Fruit fly (Drosophila melanogaster) whole organism, adult: ENCODE measurements around the gene CG7290.

ENCODE experiments used
- CG11617 ChIP-seq: fragments of 200-800 bp; sonication (Bioruptor generic); optimal IDR thresholded peaks from 2 replicates; lab custom pipeline; 2017; ENCODE audit warnings: mild to moderate bottlenecking, missing biosample characterization, missing genetic modification reagents, missing genetic modification characterization
- CG12768 ChIP-seq: fragments of 200-800 bp; sonication (Bioruptor generic); optimal IDR thresholded peaks from 2 replicates; lab custom pipeline; 2017; ENCODE audit warnings: missing biosample characterization, missing genetic modification characterization, mild to moderate bottlenecking, moderate library complexity, missing genetic modification reagents
- CG14711 ChIP-seq: fragments of 200-800 bp; sonication (Bioruptor generic); optimal IDR thresholded peaks from 2 replicates; lab custom pipeline; 2018; ENCODE audit warnings: missing biosample characterization, mild to moderate bottlenecking, missing genetic modification characterization, moderate library complexity
- CG1620 ChIP-seq: fragments of 200-800 bp; sonication (Bioruptor generic); optimal IDR thresholded peaks from 2 replicates; lab custom pipeline; 2016; ENCODE audit warnings: missing biosample characterization, missing genetic modification characterization
- CG33017 ChIP-seq: fragments of 200-800 bp; sonication (Bioruptor generic); optimal IDR thresholded peaks from 2 replicates; lab custom pipeline; 2018; ENCODE audit warnings: missing biosample characterization, mild to moderate bottlenecking, missing genetic modification characterization, moderate library complexity
- CG5204 ChIP-seq: fragments of 200-800 bp; sonication (Bioruptor generic); optimal IDR thresholded peaks from 2 replicates; lab custom pipeline; 2016; ENCODE audit warnings: missing biosample characterization, missing genetic modification characterization
- CG7045 ChIP-seq: fragments of 200-800 bp; sonication (Bioruptor generic); optimal IDR thresholded peaks from 2 replicates; lab custom pipeline; 2017; ENCODE audit warnings: missing biosample characterization, mild to moderate bottlenecking, missing genetic modification characterization
- CG7101 ChIP-seq: fragments of 200-800 bp; sonication (Bioruptor generic); optimal IDR thresholded peaks from 2 replicates; lab custom pipeline; 2018; ENCODE audit warnings: missing biosample characterization, mild to moderate bottlenecking, missing genetic modification characterization, moderate library complexity
- Crg-1 ChIP-seq: fragments of 200-800 bp; sonication (Bioruptor generic); optimal IDR thresholded peaks from 2 replicates; lab custom pipeline; 2016; ENCODE audit warnings: missing biosample characterization, missing genetic modification characterization
- Hr96 ChIP-seq: fragments of 200-800 bp; sonication (Bioruptor generic); optimal IDR thresholded peaks from 2 replicates; lab custom pipeline; 2016; ENCODE audit warnings: missing biosample characterization, missing genetic modification characterization
- Mnt ChIP-seq: fragments of 200-800 bp; sonication (Bioruptor generic); optimal IDR thresholded peaks from 2 replicates; lab custom pipeline; 2016; ENCODE audit warnings: missing biosample characterization, mild to moderate bottlenecking, missing genetic modification characterization
- bab1 ChIP-seq: fragments of 200-800 bp; sonication (Bioruptor generic); optimal IDR thresholded peaks from 3 replicates; lab custom pipeline; 2019; ENCODE audit warnings: missing biosample characterization, mild to moderate bottlenecking, missing genetic modification characterization, moderate library complexity
- cic ChIP-seq: fragments of 200-800 bp; sonication (Bioruptor generic); optimal IDR thresholded peaks from 2 replicates; lab custom pipeline; 2017; ENCODE audit warnings: missing biosample characterization, mild to moderate bottlenecking, missing genetic modification characterization, moderate library complexity
- cnc ChIP-seq, 2 experiments: fragments of >200 bp; optimal IDR thresholded peaks; 2 replicates each; lab custom pipeline; 2017
- kay ChIP-seq: fragments of 200-800 bp; sonication (Bioruptor generic); peaks from one replicate; lab custom pipeline; 2016; ENCODE audit warnings: missing biosample characterization, missing genetic modification characterization, borderline replicate concordance
- ovo ChIP-seq: fragments of 200-800 bp; sonication (Bioruptor generic); optimal IDR thresholded peaks from 2 replicates; lab custom pipeline; 2016; ENCODE audit warnings: missing biosample characterization, missing genetic modification characterization
- pad ChIP-seq: fragments of 200-800 bp; sonication (Bioruptor generic); optimal IDR thresholded peaks from 3 replicates; lab custom pipeline; 2017; ENCODE audit warnings: missing biosample characterization, missing genetic modification characterization, mild to moderate bottlenecking, moderate library complexity, missing genetic modification reagents
- tj ChIP-seq: fragments of 200-800 bp; sonication (Bioruptor generic); optimal IDR thresholded peaks from 3 replicates; lab custom pipeline; 2017; ENCODE audit warnings: missing biosample characterization, mild to moderate bottlenecking, missing genetic modification characterization, moderate library complexity
- toe ChIP-seq: fragments of 200-800 bp; sonication (Bioruptor generic); optimal IDR thresholded peaks from 2 replicates; lab custom pipeline; 2016; ENCODE audit warnings: missing biosample characterization, missing genetic modification characterization

CG7290 gene

dm6 chr3L:20197698-20198097, 8.1 kb downstream of the CG7290 start:
- peak; percentile 69 for TF ChIP-seq tj
- no peak for TF ChIP-seq ovo (GFP tag; lab: Kevin White, UChicago)
- peak; percentile 61 for TF ChIP-seq kay

- TF ChIP-seq kay (no peak), pad (GFP tag; lab: Kevin White, UChicago) (no peak), CG11617 (GFP tag; lab: Kevin White, UChicago) (no peak), CG5204 (no peak)
Measured at dm6 chr3L:20197213-20197612, 8.6 kb downstream of the CG7290 start.

dm6 chr3L:20196321-20196720, 9.5 kb downstream of the CG7290 start:
- TF ChIP-seq CG7101 (tag; lab: Kevin White, UChicago) (no peak), bab1 (GFP tag; lab: Kevin White, UChicago) (no peak), tj (no peak), CG14711 (tag; lab: Kevin White, UChicago) (no peak), cnc (optimal IDR thresholded peaks at IDR 0.05; lab: Kevin White, UChicago) (no peak), CG33017 (tag; lab: Kevin White, UChicago) (no peak)

- peak; percentile 21 for TF ChIP-seq CG5204
- peak; percentile 21 for TF ChIP-seq CG14711 (tag; lab: Kevin White, UChicago)
- TF ChIP-seq Hr96 (GFP tag; lab: Kevin White, UChicago): no peak
- peak; percentile 13 for TF ChIP-seq CG7101 (tag; lab: Kevin White, UChicago)
Measured at dm6 chr3L:20195875-20196274, 10.0 kb downstream of the CG7290 start.

dm6 chr3L:20194731-20195130, 11.1 kb downstream of the CG7290 start:
- TF ChIP-seq bab1 (GFP tag; lab: Kevin White, UChicago) (no peak), pad (GFP tag; lab: Kevin White, UChicago) (no peak), Crg-1 (no peak), CG7101 (tag; lab: Kevin White, UChicago) (no peak), CG7045 (GFP tag; lab: Kevin White, UChicago) (no peak), Mnt (GFP tag; lab: Kevin White, UChicago) (no peak), CG5204 (peak; percentile 26), cic (GFP tag; lab: Kevin White, UChicago) (no peak), toe (GFP tag; lab: Kevin White, UChicago) (peak; percentile 0), tj (no peak), CG11617 (GFP tag; lab: Kevin White, UChicago) (no peak), CG12768 (GFP tag; lab: Kevin White, UChicago) (no peak)

dm6 chr3L:20193748-20194058, 12.1 kb downstream of the CG7290 start:
- TF ChIP-seq ovo (GFP tag; lab: Kevin White, UChicago) (no peak), kay (peak; percentile 29), CG14711 (tag; lab: Kevin White, UChicago) (no peak)

- TF ChIP-seq CG1620 (GFP tag; lab: Kevin White, UChicago): no peak
- TF ChIP-seq pad (GFP tag; lab: Kevin White, UChicago): no peak
- peak; percentile 5 for TF ChIP-seq cic (GFP tag; lab: Kevin White, UChicago)
- TF ChIP-seq Hr96 (GFP tag; lab: Kevin White, UChicago): no peak
- TF ChIP-seq CG5204: peak; percentile 55
- peak; percentile 18 for TF ChIP-seq CG11617 (GFP tag; lab: Kevin White, UChicago)
- TF ChIP-seq CG7101 (tag; lab: Kevin White, UChicago): peak; percentile 1
Measured at dm6 chr3L:20192872-20193747, 12.7 kb downstream of the CG7290 start.

dm6 chr3L:20191848-20192247, 14.0 kb downstream of the CG7290 start:
- TF ChIP-seq CG1620 (GFP tag; lab: Kevin White, UChicago) (no peak), kay (peak; percentile 40)
